Worm (Caenorhabditis elegans) whole organism, midembryonic: ENCODE results near the gene C46F11.5.

ENCODE experiments used
- T22C8.4 ChIP-seq: fragments of 200-800 bp; sonication (Bioruptor generic); IDR thresholded peaks from 2 replicates; pipeline ENCODE4 v1.3.6; 2022; ENCODE audit warnings: missing genetic modification characterization, missing compliant biosample characterization
- cog-1 ChIP-seq: sonication (generic microtip); optimal IDR thresholded peaks from 2 replicates; lab custom pipeline; 2016; ENCODE audit warnings: missing genetic modification characterization, missing compliant biosample characterization
- flt-1 ChIP-seq: fragments of 200-800 bp; sonication (Bioruptor generic); IDR thresholded peaks from 2 replicates; pipeline ENCODE4 v1.3.6; 2022; ENCODE audit warnings: missing genetic modification characterization, missing compliant biosample characterization
- klf-2 ChIP-seq: fragments of 200-800 bp; sonication (Bioruptor generic); conservative IDR thresholded peaks from 2 replicates; pipeline ENCODE4 v1.3.6; 2022; ENCODE audit warnings: missing genetic modification reagents, missing genetic modification characterization, missing compliant biosample characterization
- med-1 ChIP-seq: sonication (generic microtip); optimal IDR thresholded peaks from 2 replicates; lab custom pipeline; 2017; ENCODE audit warnings: missing genetic modification characterization, mild to moderate bottlenecking, missing compliant biosample characterization, antibody characterized with exemption, missing genetic modification reagents; ENCODE audit not compliant: insufficient read depth
- ref-1 ChIP-seq: fragments of 200-800 bp; sonication (Bioruptor generic); conservative IDR thresholded peaks from 2 replicates; pipeline ENCODE4 v1.3.6; 2022; ENCODE audit warnings: missing genetic modification reagents, missing genetic modification characterization, missing compliant biosample characterization
- ztf-23 ChIP-seq: fragments of 200-800 bp; sonication (Bioruptor generic); IDR thresholded peaks from 2 replicates; pipeline ENCODE4 v1.3.6; 2022; ENCODE audit warnings: missing genetic modification reagents, missing genetic modification characterization, missing compliant biosample characterization
- ztf-29 ChIP-seq: fragments of 200-800 bp; sonication (Bioruptor generic); IDR thresholded peaks from 2 replicates; pipeline ENCODE4 v1.3.6; 2022; ENCODE audit warnings: missing genetic modification reagents, missing genetic modification characterization, missing compliant biosample characterization

ce11 chrIII:3664224-3664623 lies 6.8 kb upstream of the C46F11.5 start, which contains the start of gene C46F11.4:
- TF ChIP-seq T22C8.4 (GFP tag; lab: Robert Waterston, UW) (peak; percentile 84), flt-1 (GFP tag; lab: Robert Waterston, UW) (peak; percentile 93), ztf-29 (peak; percentile 86), ref-1 (GFP tag; lab: Robert Waterston, UW) (peak; percentile 65; the same call in 1 of the 2 replicates), cog-1 (tag; lab: Kevin White, UChicago) (peak; percentile 79), med-1 (GFP tag; lab: Kevin White, UChicago) (peak; percentile 97), ztf-23 (GFP tag; lab: Robert Waterston, UW) (peak; percentile 94), klf-2 (GFP tag; lab: Robert Waterston, UW) (peak; percentile 89)
